Worm (Caenorhabditis elegans) whole organism, mixed stage, embryonic: ENCODE measurements around the gene snb-6.

Experiments used
- M03D4.4 ChIP-seq: sonication (generic microtip); optimal IDR thresholded peaks from 2 replicates; lab custom pipeline; 2017; ENCODE audit warnings: mild to moderate bottlenecking, missing genetic modification characterization, missing compliant biosample characterization
- blmp-1 ChIP-seq: fragments of 150-350 bp; optimal IDR thresholded peaks from 2 replicates; lab custom pipeline; 2014; ENCODE audit warnings: missing biosample characterization, missing genetic modification characterization
- ceh-39 ChIP-seq: fragments of 150-350 bp; optimal IDR thresholded peaks from 2 replicates; lab custom pipeline; 2014; ENCODE audit warnings: missing biosample characterization, missing genetic modification characterization
- ceh-43 ChIP-seq: fragments of 200-800 bp; sonication (Bioruptor generic); optimal IDR thresholded peaks from 2 replicates; lab custom pipeline; 2018; ENCODE audit warnings: mild to moderate bottlenecking, missing genetic modification characterization, moderate library complexity, missing compliant biosample characterization
- ceh-83 ChIP-seq: fragments of 200-800 bp; sonication (Bioruptor generic); optimal IDR thresholded peaks from 2 replicates; lab custom pipeline; 2018; ENCODE audit warnings: mild to moderate bottlenecking, missing genetic modification characterization, missing compliant biosample characterization
- ces-1 ChIP-seq: fragments of 150-350 bp; optimal IDR thresholded peaks from 2 replicates; lab custom pipeline; 2014; ENCODE audit warnings: missing biosample characterization, missing genetic modification reagents, missing genetic modification characterization
- cnd-1 ChIP-seq: fragments of 200-800 bp; sonication (Bioruptor generic); optimal IDR thresholded peaks from 2 replicates; lab custom pipeline; 2018; ENCODE audit warnings: mild to moderate bottlenecking, missing genetic modification characterization, missing compliant biosample characterization
- drap-1 ChIP-seq: fragments of 200-800 bp; sonication (Bioruptor generic); optimal IDR thresholded peaks from 3 replicates; lab custom pipeline; 2018; ENCODE audit warnings: mild to moderate bottlenecking, missing genetic modification characterization, missing compliant biosample characterization
- elt-1 ChIP-seq: sonication (generic microtip); optimal IDR thresholded peaks from 2 replicates; lab custom pipeline; 2017; ENCODE audit warnings: missing genetic modification characterization, mild to moderate bottlenecking, missing compliant biosample characterization, antibody characterized with exemption, moderate library complexity, borderline replicate concordance; ENCODE audit not compliant: insufficient read depth
- elt-3 ChIP-seq: fragments of 150-350 bp; optimal IDR thresholded peaks from 2 replicates; lab custom pipeline; 2014; ENCODE audit warnings: missing biosample characterization, missing genetic modification characterization
- flh-1 ChIP-seq: fragments of 200-800 bp; sonication (Bioruptor generic); optimal IDR thresholded peaks from 2 replicates; lab custom pipeline; 2018; ENCODE audit warnings: mild to moderate bottlenecking, missing genetic modification characterization, moderate library complexity, missing compliant biosample characterization
- ham-2 ChIP-seq: fragments of 200-800 bp; sonication (Bioruptor generic); optimal IDR thresholded peaks from 2 replicates; lab custom pipeline; 2018; ENCODE audit warnings: mild to moderate bottlenecking, missing genetic modification characterization, missing compliant biosample characterization
- lin-13 ChIP-seq: fragments of 150-350 bp; optimal IDR thresholded peaks from 2 replicates; lab custom pipeline; 2014; ENCODE audit warnings: missing biosample characterization, missing genetic modification characterization
- lin-32 ChIP-seq: fragments of 200-800 bp; sonication (Bioruptor generic); optimal IDR thresholded peaks from 2 replicates; lab custom pipeline; 2018; ENCODE audit warnings: mild to moderate bottlenecking, missing genetic modification characterization, missing compliant biosample characterization
- mab-5 ChIP-seq: fragments of 150-350 bp; optimal IDR thresholded peaks from 2 replicates; lab custom pipeline; 2014; ENCODE audit warnings: missing biosample characterization, missing genetic modification characterization
- mep-1 ChIP-seq: fragments of 150-350 bp; optimal IDR thresholded peaks from 2 replicates; lab custom pipeline; 2017; ENCODE audit warnings: missing biosample characterization, missing genetic modification reagents, missing genetic modification characterization, inconsistent platforms
- nhr-12 ChIP-seq: fragments of 150-350 bp; optimal IDR thresholded peaks from 2 replicates; lab custom pipeline; 2014; ENCODE audit warnings: missing biosample characterization, missing genetic modification characterization
- nhr-2 ChIP-seq: fragments of 150-350 bp; optimal IDR thresholded peaks from 2 replicates; lab custom pipeline; 2014; ENCODE audit warnings: missing biosample characterization, missing genetic modification characterization
- nhr-237 ChIP-seq: fragments of 150-350 bp; optimal IDR thresholded peaks from 2 replicates; lab custom pipeline; 2014; ENCODE audit warnings: missing biosample characterization, missing genetic modification characterization
- nhr-28 ChIP-seq: fragments of 150-350 bp; optimal IDR thresholded peaks from 2 replicates; lab custom pipeline; 2014; ENCODE audit warnings: missing biosample characterization, missing genetic modification characterization
- pha-4 ChIP-seq: fragments of 150-350 bp; optimal IDR thresholded peaks from 2 replicates; lab custom pipeline; 2018; ENCODE audit warnings: missing biosample characterization, missing genetic modification reagents, missing genetic modification characterization
- sem-2 ChIP-seq: fragments of 200-800 bp; sonication (Bioruptor generic); optimal IDR thresholded peaks from 2 replicates; lab custom pipeline; 2018; ENCODE audit warnings: mild to moderate bottlenecking, missing genetic modification characterization, missing compliant biosample characterization
- snpc-4 ChIP-seq: fragments of 150-350 bp; optimal IDR thresholded peaks from 2 replicates; lab custom pipeline; 2014; ENCODE audit warnings: missing biosample characterization, missing genetic modification characterization
- sptf-1 ChIP-seq: sonication (generic microtip); optimal IDR thresholded peaks from 2 replicates; lab custom pipeline; 2017; ENCODE audit warnings: mild to moderate bottlenecking, missing genetic modification characterization, moderate library complexity, missing compliant biosample characterization
- tbx-8 ChIP-seq: fragments of 200-800 bp; sonication (Bioruptor generic); optimal IDR thresholded peaks from 2 replicates; lab custom pipeline; 2018; ENCODE audit warnings: mild to moderate bottlenecking, missing genetic modification characterization, moderate library complexity, missing compliant biosample characterization
- unc-39 ChIP-seq: fragments of 150-350 bp; optimal IDR thresholded peaks from 2 replicates; lab custom pipeline; 2014; ENCODE audit warnings: missing biosample characterization, missing genetic modification characterization
- unc-62 ChIP-seq: fragments of 150-350 bp; optimal IDR thresholded peaks from 2 replicates; lab custom pipeline; 2014; ENCODE audit warnings: missing biosample characterization, missing genetic modification reagents, missing genetic modification characterization
- zip-8 ChIP-seq: fragments of 150-350 bp; optimal IDR thresholded peaks from 2 replicates; lab custom pipeline; 2014; ENCODE audit warnings: missing biosample characterization, missing genetic modification characterization
- ztf-11 ChIP-seq: fragments of 150-350 bp; optimal IDR thresholded peaks from 2 replicates; lab custom pipeline; 2014; ENCODE audit warnings: missing biosample characterization, missing genetic modification characterization

snb-6 gene

ce11 chrII:8859596-8859995 is at the start of gene snb-6:
TSS of gene snb-6 (minus strand) at chrII:8859696.
- TF ChIP-seq M03D4.4 (tag; lab: Kevin White, UChicago) (no peak), nhr-237 (tag; lab: Kevin White, UChicago) (no peak), nhr-28 (tag; lab: Kevin White, UChicago) (no peak), zip-8 (tag; lab: Kevin White, UChicago) (no peak), ces-1 (no peak), ceh-43 (no peak), sem-2 (GFP tag; lab: Kevin White, UChicago) (no peak), mep-1 (no peak), lin-32 (no peak), ceh-83 (GFP tag; lab: Kevin White, UChicago) (no peak), lin-13 (no peak), drap-1 (GFP tag; lab: Kevin White, UChicago) (no peak)
- TF ChIP-seq, all 35 proteins: peak for 0

- TF ChIP-seq nhr-2 (tag; lab: Kevin White, UChicago) (no peak), ham-2 (no peak), blmp-1 (tag; lab: Kevin White, UChicago) (no peak), cnd-1 (tag; lab: Kevin White, UChicago) (no peak), pha-4 (no peak), ceh-83 (GFP tag; lab: Kevin White, UChicago) (no peak), flh-1 (GFP tag; lab: Kevin White, UChicago) (no peak), snpc-4 (tag; lab: Kevin White, UChicago) (no peak), elt-3 (no peak), nhr-28 (tag; lab: Kevin White, UChicago) (no peak), mab-5 (tag; lab: Kevin White, UChicago) (no peak), elt-1 (tag; lab: Kevin White, UChicago) (no peak), tbx-8 (no peak)
Measured at ce11 chrII:8903871-8904270, 44.4 kb upstream of the snb-6 start.

- TF ChIP-seq pha-4 (peak; percentile 67), ces-1 (peak; percentile 69), nhr-2 (tag; lab: Kevin White, UChicago) (peak; percentile 69), ztf-11 (tag; lab: Kevin White, UChicago) (no peak), zip-8 (tag; lab: Kevin White, UChicago) (peak; percentile 35)
Measured at ce11 chrII:8899357-8899748, 39.9 kb upstream of the snb-6 start.

- peak; percentile 18 for TF ChIP-seq nhr-2 (tag; lab: Kevin White, UChicago)
- TF ChIP-seq ceh-83 (GFP tag; lab: Kevin White, UChicago), result peak; percentile 58
- TF ChIP-seq zip-8 (tag; lab: Kevin White, UChicago), result no peak
- no peak for TF ChIP-seq nhr-12 (tag; lab: Kevin White, UChicago)
- TF ChIP-seq lin-13, result no peak
- TF ChIP-seq sptf-1 (tag; lab: Kevin White, UChicago), result peak; percentile 5
- no peak for TF ChIP-seq nhr-237 (tag; lab: Kevin White, UChicago)
- TF ChIP-seq tbx-8, result no peak
- TF ChIP-seq blmp-1 (tag; lab: Kevin White, UChicago), result no peak
- TF ChIP-seq mab-5 (tag; lab: Kevin White, UChicago), result no peak
- no peak for TF ChIP-seq pha-4
- peak; percentile 60 for TF ChIP-seq unc-62 (GFP tag; lab: Kevin White, UChicago)
- TF ChIP-seq unc-39, result no peak
- peak; percentile 89 for TF ChIP-seq elt-1 (tag; lab: Kevin White, UChicago)
- TF ChIP-seq lin-32, result no peak
- TF ChIP-seq mep-1, result no peak
- TF ChIP-seq, all 35 proteins: peak for 5
Measured at ce11 chrII:8898582-8899356, 39.3 kb upstream of the snb-6 start.

- no peak for TF ChIP-seq cnd-1 (tag; lab: Kevin White, UChicago)
- TF ChIP-seq zip-8 (tag; lab: Kevin White, UChicago), result peak; percentile 49
- TF ChIP-seq nhr-2 (tag; lab: Kevin White, UChicago), result peak; percentile 18
Measured at ce11 chrII:8897244-8897643, 37.7 kb upstream of the snb-6 start.

ce11 chrII:8896541-8896940 is 37.0 kb upstream of the snb-6 start, which contains the start of gene lat-1:
TSS of gene lat-1 (plus strand) at chrII:8896841.
- TF ChIP-seq ceh-39 (tag; lab: Kevin White, UChicago) (no peak), pha-4 (no peak), zip-8 (tag; lab: Kevin White, UChicago) (no peak)
